Fruit fly (Drosophila melanogaster): Measurements from ENCODE around the gene MEP-1.

dm6 chr3L:2647523-2648378 is 16.2 kb downstream of the MEP-1 start, which contains the start of gene CG1246:
- TF ChIP-seq CG8478 (optimal IDR thresholded peaks at IDR 0.05) (no peak), psq (optimal IDR thresholded peaks at IDR 0.05) (no peak), usp (GFP tag; optimal IDR thresholded peaks at IDR 0.05) (no peak)
